Worm (Caenorhabditis elegans): Measurements from ENCODE around the gene lem-2.

The lem-2 gene

DNA sequence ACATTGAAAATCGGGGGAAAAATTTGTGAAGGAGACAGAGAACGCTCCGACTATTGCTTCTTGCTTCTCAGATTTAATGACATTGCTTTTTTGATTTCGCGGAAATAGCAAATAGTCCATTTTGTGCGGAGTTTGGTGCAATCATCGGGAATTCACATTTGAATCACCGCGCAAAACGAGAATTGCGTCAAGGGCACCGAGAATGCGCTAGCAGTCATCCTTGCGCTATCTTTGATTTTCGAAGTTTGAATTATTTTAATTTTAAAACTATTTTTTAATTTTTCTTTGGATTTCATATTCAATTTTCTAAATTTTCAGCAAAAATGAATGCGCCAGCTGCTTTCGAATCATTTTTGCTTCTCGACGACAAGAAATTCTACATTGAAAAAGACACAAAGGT is 3.5 kb upstream of the lem-2 start, which contains the start of gene rpb-11 (continued):
- TF ChIP-seq ceh-8 (GFP tag; optimal IDR thresholded peaks at IDR 0.05) = peak; percentile 92
- TF ChIP-seq ces-1 (GFP tag; optimal IDR thresholded peaks at IDR 0.05) = no peak
- TF ChIP-seq snpc-4 (tag; optimal IDR thresholded peaks at IDR 0.05) = peak; percentile 93
- TF ChIP-seq sup-37 (GFP tag; optimal IDR thresholded peaks at IDR 0.05) = peak; percentile 91
- TF ChIP-seq nhr-71 (tag; optimal IDR thresholded peaks at IDR 0.05) = peak; percentile 97
- TF ChIP-seq mab-9 (GFP tag; IDR thresholded peaks at IDR 0.05) = peak; percentile 81
- TF ChIP-seq tbx-2 (tag; optimal IDR thresholded peaks at IDR 0.05) = peak; percentile 97
- no peak for TF ChIP-seq ceh-63 (GFP tag; optimal IDR thresholded peaks at IDR 0.05)
- peak; percentile 98 for TF ChIP-seq lin-39 (tag; optimal IDR thresholded peaks at IDR 0.05)
- peak; percentile 94 for TF ChIP-seq unc-86 (tag; optimal IDR thresholded peaks at IDR 0.05)
- peak; percentile 74 for TF ChIP-seq blmp-1 (tag; optimal IDR thresholded peaks at IDR 0.05)
- TF ChIP-seq efl-3 (GFP tag; optimal IDR thresholded peaks at IDR 0.05) = peak; percentile 67
- peak; percentile 90 for TF ChIP-seq lin-15B (tag; optimal IDR thresholded peaks at IDR 0.05)
- TF ChIP-seq F16B12.6 (tag; optimal IDR thresholded peaks at IDR 0.05) = peak; percentile 71
- TF ChIP-seq unc-62 (GFP tag; optimal IDR thresholded peaks at IDR 0.05) = peak; percentile 16
- peak; percentile 90 for TF ChIP-seq skn-1 (tag; optimal IDR thresholded peaks at IDR 0.05)
- peak; percentile 58; the same call in 1 of the 2 replicates for TF ChIP-seq unc-98 (GFP tag; IDR thresholded peaks at IDR 0.05)
- no peak for TF ChIP-seq pag-3 (tag; optimal IDR thresholded peaks at IDR 0.05; ENCODE audit: borderline replicate concordance, insufficient read depth)
- peak; percentile 68 for TF ChIP-seq hpl-2 (GFP tag; optimal IDR thresholded peaks at IDR 0.05)
- TF ChIP-seq fkh-10 (GFP tag; optimal IDR thresholded peaks at IDR 0.05) = peak; percentile 64
- TF ChIP-seq zag-1 (tag; optimal IDR thresholded peaks at IDR 0.05) = peak; percentile 7
- TF ChIP-seq lin-14 (GFP tag; optimal IDR thresholded peaks at IDR 0.05) = peak; percentile 92
- TF ChIP-seq irx-1 (tag; optimal IDR thresholded peaks at IDR 0.05) = peak; percentile 88
- TF ChIP-seq elt-3 (tag; optimal IDR thresholded peaks at IDR 0.05) = peak in 4 of 6 experiments; percentile 52 to 93 (median 80)
- TF ChIP-seq mep-1 (tag; optimal IDR thresholded peaks at IDR 0.05) = peak; percentile 99
- TF ChIP-seq fos-1 (tag; optimal IDR thresholded peaks at IDR 0.05) = peak; percentile 82
- peak; percentile 57 for TF ChIP-seq fkh-4 (tag; optimal IDR thresholded peaks at IDR 0.05; ENCODE audit: borderline replicate concordance)
- TF ChIP-seq nhr-85 (tag) = peak; percentile 96
- TF ChIP-seq elt-2 (tag; optimal IDR thresholded peaks at IDR 0.05) = peak; percentile 84
- peak; percentile 91 for TF ChIP-seq nhr-11 (tag; optimal IDR thresholded peaks at IDR 0.05)
- TF ChIP-seq ztf-11 (tag; optimal IDR thresholded peaks at IDR 0.05) = peak in 1 of 2 experiments; percentile 88
- peak; percentile 98 for TF ChIP-seq nhr-90 (tag; optimal IDR thresholded peaks at IDR 0.05; ENCODE audit: poor library complexity)
- TF ChIP-seq Y116A8C.19 (tag; optimal IDR thresholded peaks at IDR 0.05; ENCODE audit: borderline replicate concordance) = no peak
- TF ChIP-seq lin-13 (GFP tag; optimal IDR thresholded peaks at IDR 0.05) = peak; percentile 95
- no peak for TF ChIP-seq hlh-4 (tag; optimal IDR thresholded peaks at IDR 0.05)
- peak in 1 of 2 experiments; percentile 22 for TF ChIP-seq egl-27 (tag; optimal IDR thresholded peaks at IDR 0.05)
- TF ChIP-seq nhr-12 (tag; optimal IDR thresholded peaks at IDR 0.05) = no peak
- peak; percentile 74 for TF ChIP-seq lir-3 (tag; optimal IDR thresholded peaks at IDR 0.05; ENCODE audit: poor library complexity)
- TF ChIP-seq nhr-19 (GFP tag; conservative IDR thresholded peaks at IDR 0.05) = peak; percentile 96
- peak; percentile 59 for TF ChIP-seq unc-30 (tag; optimal IDR thresholded peaks at IDR 0.05)
- peak; percentile 89 for TF ChIP-seq egl-13 (tag; optimal IDR thresholded peaks at IDR 0.05)
- TF ChIP-seq sptf-1 (tag; optimal IDR thresholded peaks at IDR 0.05) = no peak
- TF ChIP-seq fkh-8 (tag; optimal IDR thresholded peaks at IDR 0.05) = peak; percentile 93
- TF ChIP-seq pax-3 (tag; optimal IDR thresholded peaks at IDR 0.05) = peak; percentile 89
- TF ChIP-seq C34B4.2 (tag; optimal IDR thresholded peaks at IDR 0.05) = peak; percentile 69
- TF ChIP-seq efl-1 (optimal IDR thresholded peaks at IDR 0.05) = peak; percentile 95 to 99
- TF ChIP-seq efl-1 (GFP tag; optimal IDR thresholded peaks at IDR 0.05 in 1 of 2) = peak; percentile 99 to 100
- peak; percentile 98 for TF ChIP-seq C16A3.4 (tag; optimal IDR thresholded peaks at IDR 0.05)
- TF ChIP-seq swsn-7 (tag; optimal IDR thresholded peaks at IDR 0.05) = peak; percentile 95
- no peak for TF ChIP-seq vab-15 (tag; optimal IDR thresholded peaks at IDR 0.05)
- TF ChIP-seq nhr-77 (tag; optimal IDR thresholded peaks at IDR 0.05) = peak; percentile 97
- peak; percentile 85 for TF ChIP-seq zip-4 (GFP tag; optimal IDR thresholded peaks at IDR 0.05)
